Worm (Caenorhabditis elegans): ENCODE results near the gene F28H7.3.

The F28H7.3 gene

ce11 chrV:10750630-10751029, at the start of gene F28H7.3:
Gene F28H7.3, minus strand, starts transcription at chrV:10750788.
- TF ChIP-seq snpc-4 (tag; optimal IDR thresholded peaks at IDR 0.05) (no peak), mep-1 (tag; optimal IDR thresholded peaks at IDR 0.05) (no peak), flh-1 (GFP tag; optimal IDR thresholded peaks at IDR 0.05) (no peak), ceh-39 (tag; optimal IDR thresholded peaks at IDR 0.05) (no peak), tbx-8 (GFP tag; optimal IDR thresholded peaks at IDR 0.05) (no peak), blmp-1 (tag; optimal IDR thresholded peaks at IDR 0.05) (no peak), M03D4.4 (tag; optimal IDR thresholded peaks at IDR 0.05) (no peak), nhr-76 (tag; optimal IDR thresholded peaks at IDR 0.05) (no peak), hlh-1 (tag; optimal IDR thresholded peaks at IDR 0.05) (no peak), lin-13 (tag; optimal IDR thresholded peaks at IDR 0.05) (no peak), ceh-43 (GFP tag; optimal IDR thresholded peaks at IDR 0.05) (no peak), ces-1 (GFP tag; optimal IDR thresholded peaks at IDR 0.05) (no peak), bed-3 (GFP tag; optimal IDR thresholded peaks at IDR 0.05) (no peak), elt-1 (tag; optimal IDR thresholded peaks at IDR 0.05; ENCODE audit: borderline replicate concordance, insufficient read depth) (no peak), sptf-1 (tag; optimal IDR thresholded peaks at IDR 0.05) (no peak), lin-32 (GFP tag; optimal IDR thresholded peaks at IDR 0.05) (no peak), nhr-28 (tag; optimal IDR thresholded peaks at IDR 0.05) (no peak), lsy-2 (tag; optimal IDR thresholded peaks at IDR 0.05) (no peak), unc-120 (tag; optimal IDR thresholded peaks at IDR 0.05; ENCODE audit: poor library complexity, severe bottlenecking) (no peak)

ce11 chrV:10798090-10798489, 47.5 kb upstream of the F28H7.3 start, which contains the start of gene srh-184:
Gene srh-184, minus strand, starts transcription at chrV:10798190.
- TF ChIP-seq unc-62 (GFP tag; optimal IDR thresholded peaks at IDR 0.05) = no peak
- no peak for TF ChIP-seq ztf-11 (tag; optimal IDR thresholded peaks at IDR 0.05)
- no peak for TF ChIP-seq nhr-76 (tag; optimal IDR thresholded peaks at IDR 0.05)
- TF ChIP-seq hlh-1 (tag; optimal IDR thresholded peaks at IDR 0.05) = no peak
- TF ChIP-seq cnd-1 (tag; optimal IDR thresholded peaks at IDR 0.05) = no peak
- TF ChIP-seq ceh-43 (GFP tag; optimal IDR thresholded peaks at IDR 0.05) = no peak
- TF ChIP-seq lsy-2 (tag; optimal IDR thresholded peaks at IDR 0.05) = no peak
- no peak for TF ChIP-seq mls-2 (tag; optimal IDR thresholded peaks at IDR 0.05)

DNA sequence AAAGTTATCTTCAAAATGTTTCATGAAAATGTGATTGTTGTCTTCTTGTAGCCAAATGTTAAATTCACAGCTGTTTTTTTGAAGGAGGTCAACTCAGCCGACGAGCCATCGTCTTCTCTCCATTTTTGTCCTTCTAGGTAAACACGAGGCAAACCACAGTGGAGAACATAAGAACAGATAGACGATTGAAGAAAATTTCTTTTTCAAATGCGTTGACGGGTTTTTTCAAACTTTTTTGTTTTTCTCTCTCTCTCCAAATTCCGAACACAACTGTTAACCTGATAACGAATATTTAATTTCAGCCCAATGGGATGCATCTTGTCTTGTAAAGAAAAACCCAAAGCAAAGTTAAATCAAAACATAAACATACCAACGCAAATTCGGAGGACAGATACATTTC, 44.9 kb upstream of the F28H7.3 start, which contains the start of gene D1054.19:
TSS of gene D1054.19 (plus strand) at position 301 of the 400 bp plus-strand sequence.
- TF ChIP-seq unc-39 (tag; optimal IDR thresholded peaks at IDR 0.05) (no peak), M03D4.4 (tag; optimal IDR thresholded peaks at IDR 0.05) (no peak), unc-120 (tag; optimal IDR thresholded peaks at IDR 0.05; ENCODE audit: poor library complexity, severe bottlenecking) (no peak), unc-62 (GFP tag; optimal IDR thresholded peaks at IDR 0.05) (no peak), ham-2 (GFP tag; optimal IDR thresholded peaks at IDR 0.05) (no peak), elt-1 (tag; optimal IDR thresholded peaks at IDR 0.05; ENCODE audit: borderline replicate concordance, insufficient read depth) (no peak), sem-2 (GFP tag; optimal IDR thresholded peaks at IDR 0.05) (no peak), nhr-76 (tag; optimal IDR thresholded peaks at IDR 0.05) (no peak), drap-1 (GFP tag; optimal IDR thresholded peaks at IDR 0.05) (no peak), nhr-12 (tag; optimal IDR thresholded peaks at IDR 0.05) (no peak), ceh-39 (tag; optimal IDR thresholded peaks at IDR 0.05) (no peak), nhr-2 (tag; optimal IDR thresholded peaks at IDR 0.05) (no peak), zip-8 (tag; optimal IDR thresholded peaks at IDR 0.05) (no peak), pha-4 (tag; optimal IDR thresholded peaks at IDR 0.05) (no peak), ceh-83 (GFP tag; optimal IDR thresholded peaks at IDR 0.05) (no peak), nhr-237 (tag; optimal IDR thresholded peaks at IDR 0.05) (no peak)

DNA sequence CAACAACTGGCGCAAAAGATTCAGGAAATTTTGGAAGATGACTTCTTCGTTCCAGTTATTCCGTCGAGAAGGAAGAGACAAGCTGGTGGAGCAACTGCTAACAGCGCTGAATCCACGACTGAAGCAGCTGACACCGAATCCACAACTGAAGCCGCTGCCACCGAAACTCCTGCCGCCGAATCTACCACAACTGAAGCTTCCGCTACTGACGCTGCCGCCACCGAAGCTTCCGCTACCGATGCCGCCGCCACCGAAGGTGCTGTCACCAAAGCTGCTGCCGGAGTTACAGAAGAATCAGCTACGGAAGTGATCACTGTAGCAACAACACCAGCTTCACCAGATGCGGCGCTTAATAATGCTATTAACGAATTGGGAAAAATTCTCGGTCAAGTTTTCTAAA, 43.9 kb upstream of the F28H7.3 start:
- TF ChIP-seq ces-1 (GFP tag; optimal IDR thresholded peaks at IDR 0.05) (no peak), nhr-12 (tag; optimal IDR thresholded peaks at IDR 0.05) (no peak), nhr-28 (tag; optimal IDR thresholded peaks at IDR 0.05) (no peak), M03D4.4 (tag; optimal IDR thresholded peaks at IDR 0.05) (no peak), lin-32 (GFP tag; optimal IDR thresholded peaks at IDR 0.05) (no peak), drap-1 (GFP tag; optimal IDR thresholded peaks at IDR 0.05) (no peak), nhr-2 (tag; optimal IDR thresholded peaks at IDR 0.05) (no peak), lsy-2 (tag; optimal IDR thresholded peaks at IDR 0.05) (no peak), hlh-1 (tag; optimal IDR thresholded peaks at IDR 0.05) (no peak), cnd-1 (tag; optimal IDR thresholded peaks at IDR 0.05) (no peak), mls-2 (tag; optimal IDR thresholded peaks at IDR 0.05) (no peak), unc-62 (GFP tag; optimal IDR thresholded peaks at IDR 0.05) (no peak)

All from whole organism, mixed stage, embryonic.